Fruit fly (Drosophila melanogaster) whole organism, prepupa: Measurements from ENCODE around the gene Agpat3.

Experiments
- CG10631 ChIP-seq: fragments of 200-800 bp; sonication (Bioruptor generic); optimal IDR thresholded peaks from 2 replicates; lab custom pipeline; 2016; ENCODE audit warnings: missing biosample characterization, missing genetic modification characterization
- CG10669 ChIP-seq: fragments of 200-800 bp; sonication (Bioruptor generic); optimal IDR thresholded peaks from 3 replicates; lab custom pipeline; 2018; ENCODE audit warnings: missing biosample characterization, mild to moderate bottlenecking, missing genetic modification characterization, moderate library complexity
- CG11294 ChIP-seq: fragments of 200-800 bp; sonication (Bioruptor generic); IDR thresholded peaks from 2 replicates; pipeline ENCODE4 v1.3.6; 2022; ENCODE audit warnings: missing biosample characterization, missing genetic modification characterization
- CG11902 ChIP-seq: fragments of 200-800 bp; sonication (Bioruptor generic); optimal IDR thresholded peaks from 3 replicates; lab custom pipeline; 2016; ENCODE audit warnings: missing biosample characterization, missing genetic modification characterization
- CG15336 ChIP-seq: fragments of 200-800 bp; sonication (Bioruptor generic); IDR thresholded peaks from 2 replicates; pipeline ENCODE4 v1.3.6; 2022; ENCODE audit warnings: missing biosample characterization, missing genetic modification characterization
- CG1621 ChIP-seq: fragments of 200-800 bp; sonication (Bioruptor generic); optimal IDR thresholded peaks from 3 replicates; lab custom pipeline; 2018; ENCODE audit warnings: missing biosample characterization, mild to moderate bottlenecking, missing genetic modification characterization
- CG16779 ChIP-seq: fragments of 200-800 bp; sonication (Bioruptor generic); optimal IDR thresholded peaks from 3 replicates; lab custom pipeline; 2017; ENCODE audit warnings: missing biosample characterization, mild to moderate bottlenecking, missing genetic modification characterization
- CG3032 ChIP-seq: fragments of 200-800 bp; optimal IDR thresholded peaks from 2 replicates; lab custom pipeline; 2019; ENCODE audit warnings: missing biosample characterization, mild to moderate bottlenecking, missing genetic modification characterization, moderate library complexity
- CG31627 ChIP-seq: fragments of 200-800 bp; sonication (Bioruptor generic); optimal IDR thresholded peaks from 3 replicates; lab custom pipeline; 2016; ENCODE audit warnings: missing biosample characterization, missing genetic modification characterization
- CG32006 ChIP-seq: fragments of 200-800 bp; sonication (Bioruptor generic); optimal IDR thresholded peaks from 3 replicates; lab custom pipeline; 2017; ENCODE audit warnings: missing biosample characterization, mild to moderate bottlenecking, missing genetic modification characterization
- CG34406 ChIP-seq: fragments of 200-800 bp; sonication (Bioruptor generic); optimal IDR thresholded peaks from 3 replicates; lab custom pipeline; 2016; ENCODE audit warnings: missing biosample characterization, missing genetic modification characterization
- CG3919 ChIP-seq: fragments of 200-800 bp; sonication (Bioruptor generic); optimal IDR thresholded peaks from 3 replicates; lab custom pipeline; 2016; ENCODE audit warnings: missing biosample characterization, missing genetic modification characterization
- CG4318 ChIP-seq: fragments of 200-800 bp; sonication (Bioruptor generic); optimal IDR thresholded peaks from 3 replicates; lab custom pipeline; 2017; ENCODE audit warnings: missing biosample characterization, mild to moderate bottlenecking, missing genetic modification characterization
- CG6163 ChIP-seq: fragments of 200-800 bp; sonication (Bioruptor generic); IDR thresholded peaks from 3 replicates; pipeline ENCODE4 v1.3.6; 2022; ENCODE audit warnings: missing biosample characterization, missing genetic modification characterization
- CG6276 ChIP-seq: fragments of 200-800 bp; sonication (Bioruptor generic); optimal IDR thresholded peaks from 2 replicates; lab custom pipeline; 2017; ENCODE audit warnings: missing biosample characterization, mild to moderate bottlenecking, missing genetic modification characterization
- CG6854 ChIP-seq: fragments of 200-800 bp; sonication (Bioruptor generic); optimal IDR thresholded peaks from 2 replicates; lab custom pipeline; 2017; ENCODE audit warnings: missing biosample characterization, mild to moderate bottlenecking, missing genetic modification characterization
- CG7368 ChIP-seq: fragments of 200-800 bp; sonication (Bioruptor generic); optimal IDR thresholded peaks from 3 replicates; lab custom pipeline; 2016; ENCODE audit warnings: missing biosample characterization, missing genetic modification characterization
- CG8119 ChIP-seq: fragments of 200-800 bp; sonication (Bioruptor generic); IDR thresholded peaks from 3 replicates; pipeline ENCODE4 v1.3.6; 2022; ENCODE audit warnings: missing biosample characterization, missing genetic modification characterization
- CG8632 ChIP-seq: fragments of 200-800 bp; sonication (Bioruptor generic); optimal IDR thresholded peaks from 3 replicates; lab custom pipeline; 2016; ENCODE audit warnings: missing biosample characterization, missing genetic modification characterization
- CG9139 ChIP-seq: fragments of 200-800 bp; sonication (Bioruptor generic); optimal IDR thresholded peaks from 3 replicates; lab custom pipeline; 2017; ENCODE audit warnings: missing biosample characterization, mild to moderate bottlenecking, missing genetic modification characterization
- Eip75B ChIP-seq: fragments of 200-800 bp; sonication (Bioruptor generic); optimal IDR thresholded peaks from 3 replicates; lab custom pipeline; 2016; ENCODE audit warnings: missing biosample characterization, missing genetic modification characterization
- Eip78C ChIP-seq: fragments of 200-800 bp; sonication (Bioruptor generic); peaks from one replicate; lab custom pipeline; 2016; ENCODE audit warnings: missing biosample characterization, missing genetic modification characterization
- Eip93F ChIP-seq: fragments of 200-800 bp; sonication (Bioruptor generic); optimal IDR thresholded peaks from 2 replicates; lab custom pipeline; 2016; ENCODE audit warnings: missing biosample characterization, mild to moderate bottlenecking, missing genetic modification characterization
- Ets21C ChIP-seq: fragments of 200-800 bp; sonication (Bioruptor generic); optimal IDR thresholded peaks from 3 replicates; lab custom pipeline; 2016; ENCODE audit warnings: missing biosample characterization, missing genetic modification characterization
- Hr38 ChIP-seq: sonication (Bioruptor generic); optimal IDR thresholded peaks from 2 replicates; lab custom pipeline; 2016; ENCODE audit warnings: missing biosample characterization, missing genetic modification characterization
- Hr39 ChIP-seq: fragments of 200-800 bp; sonication (Bioruptor generic); optimal IDR thresholded peaks from 2 replicates; lab custom pipeline; 2016; ENCODE audit warnings: missing biosample characterization, missing genetic modification characterization
- Hr4 ChIP-seq: fragments of 200-800 bp; sonication (Bioruptor generic); optimal IDR thresholded peaks from 3 replicates; lab custom pipeline; 2016; ENCODE audit warnings: missing biosample characterization, missing genetic modification characterization
- Lpt ChIP-seq: fragments of 200-800 bp; sonication (Bioruptor generic); optimal IDR thresholded peaks from 3 replicates; lab custom pipeline; 2016; ENCODE audit warnings: missing biosample characterization, missing genetic modification characterization
- Met ChIP-seq: fragments of 200-800 bp; sonication (Bioruptor generic); optimal IDR thresholded peaks from 3 replicates; lab custom pipeline; 2016; ENCODE audit warnings: missing biosample characterization, missing genetic modification characterization
- OdsH ChIP-seq: fragments of 200-800 bp; sonication (Bioruptor generic); optimal IDR thresholded peaks from 3 replicates; lab custom pipeline; 2016; ENCODE audit warnings: missing biosample characterization, missing genetic modification characterization
- Smox ChIP-seq: fragments of 200-800 bp; sonication (Bioruptor generic); optimal IDR thresholded peaks from 3 replicates; lab custom pipeline; 2016; ENCODE audit warnings: missing biosample characterization, missing genetic modification characterization
- Sox14 ChIP-seq: fragments of 200-800 bp; sonication (Bioruptor generic); optimal IDR thresholded peaks from 3 replicates; lab custom pipeline; 2016; ENCODE audit warnings: missing biosample characterization, missing genetic modification characterization
- Sox15 ChIP-seq: fragments of 200-800 bp; sonication (Bioruptor generic); optimal IDR thresholded peaks from 3 replicates; lab custom pipeline; 2016; ENCODE audit warnings: missing biosample characterization, missing genetic modification characterization
- achi ChIP-seq: fragments of 200-800 bp; sonication (Bioruptor generic); optimal IDR thresholded peaks from 3 replicates; lab custom pipeline; 2016; ENCODE audit warnings: missing biosample characterization, missing genetic modification characterization
- acj6 ChIP-seq: fragments of 200-800 bp; sonication (Bioruptor generic); optimal IDR thresholded peaks from 3 replicates; lab custom pipeline; 2016; ENCODE audit warnings: missing biosample characterization, missing genetic modification characterization
- dsx ChIP-seq: fragments of 200-800 bp; optimal IDR thresholded peaks from 3 replicates; lab custom pipeline; 2019; ENCODE audit warnings: missing biosample characterization, mild to moderate bottlenecking, missing genetic modification characterization, moderate library complexity; ENCODE audit not compliant: poor library complexity, severe bottlenecking
- eg ChIP-seq: fragments of 200-800 bp; sonication (Bioruptor generic); IDR thresholded peaks from 3 replicates; pipeline ENCODE4 v1.3.6; 2022; ENCODE audit warnings: missing biosample characterization, missing genetic modification characterization
- esn ChIP-seq: fragments of 200-800 bp; sonication (Bioruptor generic); optimal IDR thresholded peaks from 2 replicates; lab custom pipeline; 2016; ENCODE audit warnings: missing biosample characterization, mild to moderate bottlenecking, missing genetic modification characterization, moderate library complexity
- fd59A ChIP-seq: fragments of 200-800 bp; sonication (Bioruptor generic); optimal IDR thresholded peaks from 2 replicates; lab custom pipeline; 2017; ENCODE audit warnings: missing biosample characterization, mild to moderate bottlenecking, missing genetic modification characterization, missing genetic modification reagents
- spab ChIP-seq: fragments of 200-800 bp; sonication (Bioruptor generic); optimal IDR thresholded peaks from 2 replicates; lab custom pipeline; 2017; ENCODE audit warnings: missing biosample characterization, mild to moderate bottlenecking, missing genetic modification characterization, missing genetic modification reagents
- ss ChIP-seq, 2 experiments: fragments of 200-800 bp; sonication (Bioruptor generic); optimal IDR thresholded peaks; 2 replicates in 1 of 2; 3 replicates in 1 of 2; lab custom pipeline; 2017 to 2018; ENCODE audit warnings: mild to moderate bottlenecking in 2 of 2, missing biosample characterization in 2 of 2, missing genetic modification characterization in 2 of 2, moderate library complexity in 1 of 2
- svp ChIP-seq: fragments of 200-800 bp; sonication (Bioruptor generic); peaks from one replicate; lab custom pipeline; 2016; ENCODE audit warnings: missing biosample characterization, missing genetic modification characterization

Agpat3 gene

DNA sequence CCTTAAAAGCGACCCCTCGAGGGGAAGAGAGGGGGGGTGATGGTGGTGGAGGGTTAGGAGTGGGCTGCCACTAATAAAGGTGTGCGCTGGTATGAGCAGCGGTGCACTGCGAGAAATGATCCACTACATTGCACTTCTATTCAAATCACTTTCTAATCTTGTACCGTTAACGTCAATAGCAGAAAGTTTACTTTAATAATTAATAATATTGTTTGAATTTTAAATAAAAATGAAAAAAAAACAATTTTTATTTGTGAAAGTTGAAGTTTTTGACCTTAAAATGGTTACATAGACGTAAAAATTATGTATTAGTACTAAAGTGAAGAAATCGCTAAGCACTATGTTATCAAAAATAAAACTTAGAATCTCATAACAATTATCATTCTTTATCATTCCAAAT lies 7.1 kb upstream of the Agpat3 start:
- TF ChIP-seq CG31627 (GFP tag; lab: Kevin White, UChicago) (no peak), Hr38 (GFP tag; lab: Kevin White, UChicago) (no peak), CG6163 (GFP tag; lab: Robert Waterston, UW) (0 out of 3 replicates have a peak, but pooled peaks have one; percentile 20), Lpt (GFP tag; lab: Kevin White, UChicago) (no peak), CG6276 (GFP tag; lab: Kevin White, UChicago) (peak; percentile 7), Eip78C (peak; percentile 30), Eip93F (GFP tag; lab: Kevin White, UChicago) (no peak), svp (GFP tag; lab: Kevin White, UChicago) (peak; percentile 18), CG8119 (0 out of 3 replicates have a peak, but pooled peaks have one; percentile 14), CG8632 (no peak), Smox (no peak), fd59A (GFP tag; lab: Kevin White, UChicago) (no peak), eg (GFP tag; lab: Robert Waterston, UW) (peak; percentile 23; the same call in 1 of the 3 replicates), CG32006 (GFP tag; lab: Kevin White, UChicago) (peak; percentile 37), achi (GFP tag; lab: Kevin White, UChicago) (no peak), Sox15 (GFP tag; lab: Kevin White, UChicago) (no peak)

DNA sequence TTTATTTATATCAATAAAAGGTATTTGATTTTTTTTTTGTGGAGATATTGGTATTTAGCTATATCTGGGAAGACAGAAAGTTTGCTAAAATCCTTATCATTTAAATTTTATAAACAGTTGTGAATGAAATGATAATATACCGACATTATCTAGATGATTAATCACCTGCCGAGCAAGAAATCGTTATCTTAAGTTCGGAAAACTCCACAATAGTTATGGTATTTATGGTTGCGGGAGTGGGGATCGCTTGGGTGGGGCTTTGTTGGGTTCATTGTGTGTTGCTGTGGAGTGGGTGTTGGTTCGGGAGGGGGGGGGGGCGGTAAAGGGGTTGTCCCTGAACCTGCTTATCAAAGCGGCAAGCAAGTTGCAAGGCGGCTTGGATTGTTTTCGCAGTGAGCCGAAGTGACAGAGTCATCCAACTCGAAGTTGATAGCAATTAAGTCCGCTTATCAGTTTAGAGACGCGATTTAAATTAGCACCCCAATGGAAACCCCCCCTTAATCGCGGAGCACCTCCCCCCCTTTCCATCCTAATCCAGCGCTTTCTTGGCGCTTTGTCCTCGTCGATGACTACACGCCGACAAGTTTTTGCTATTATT lies 6.5 kb upstream of the Agpat3 start:
- TF ChIP-seq CG16779 (tag; lab: Kevin White, UChicago) (no peak), CG11294 (GFP tag; lab: Robert Waterston, UW) (no peak), CG15336 (no peak), Eip93F (GFP tag; lab: Kevin White, UChicago) (no peak), CG31627 (GFP tag; lab: Kevin White, UChicago) (no peak), Hr38 (GFP tag; lab: Kevin White, UChicago) (no peak), Ets21C (GFP tag; lab: Kevin White, UChicago) (no peak), fd59A (GFP tag; lab: Kevin White, UChicago) (no peak)

DNA sequence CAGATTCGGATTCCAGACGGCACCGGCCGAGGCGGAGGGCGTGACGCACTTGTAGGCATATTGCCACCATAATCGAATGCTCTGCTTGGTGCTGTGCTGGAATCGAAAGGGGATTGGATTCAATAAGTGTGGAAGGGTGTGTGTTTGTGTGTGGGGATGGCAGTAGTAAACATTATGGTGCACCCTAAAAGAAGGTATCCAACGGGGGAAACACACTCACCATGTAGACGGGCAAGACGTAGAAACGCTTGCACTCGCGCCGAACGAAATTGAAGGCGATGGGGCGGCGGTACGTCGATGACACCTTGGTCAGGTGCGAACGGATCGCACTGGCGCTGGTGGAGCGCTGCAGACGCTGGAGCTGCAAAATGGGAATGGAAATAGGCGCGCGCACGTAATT lies 5.5 kb upstream of the Agpat3 start:
- no peak for TF ChIP-seq esn

DNA sequence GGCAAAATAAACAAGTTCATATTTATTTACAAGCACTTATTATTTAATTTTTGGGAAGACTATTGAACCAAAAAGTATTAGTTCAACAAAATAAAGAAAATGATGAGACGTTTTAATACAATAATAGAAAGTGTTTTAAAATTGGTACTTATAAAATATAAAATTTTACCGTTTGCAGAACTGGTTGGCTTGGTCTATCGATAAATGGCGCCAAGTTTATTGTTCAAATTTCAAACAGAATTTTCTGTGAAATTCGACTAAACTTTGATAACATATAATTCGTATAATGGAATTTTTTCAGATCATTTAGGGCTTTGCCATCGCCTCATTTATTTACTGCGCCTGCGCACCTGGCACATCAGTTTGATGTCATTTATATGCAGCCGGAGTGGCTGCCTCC lies 5.0 kb upstream of the Agpat3 start:
- no peak for TF ChIP-seq dsx (GFP tag; lab: Kevin White, UChicago)
- TF ChIP-seq CG15336, result no peak
- TF ChIP-seq CG11902, result no peak
- TF ChIP-seq Eip78C, result peak; percentile 37
- no peak for TF ChIP-seq CG3032
- TF ChIP-seq CG3919, result no peak
- no peak for TF ChIP-seq CG31627 (GFP tag; lab: Kevin White, UChicago)
- TF ChIP-seq Met, result no peak
- no peak for TF ChIP-seq CG1621
- TF ChIP-seq svp (GFP tag; lab: Kevin White, UChicago), result peak; percentile 33
- TF ChIP-seq, all 60 proteins: peak for 2

DNA sequence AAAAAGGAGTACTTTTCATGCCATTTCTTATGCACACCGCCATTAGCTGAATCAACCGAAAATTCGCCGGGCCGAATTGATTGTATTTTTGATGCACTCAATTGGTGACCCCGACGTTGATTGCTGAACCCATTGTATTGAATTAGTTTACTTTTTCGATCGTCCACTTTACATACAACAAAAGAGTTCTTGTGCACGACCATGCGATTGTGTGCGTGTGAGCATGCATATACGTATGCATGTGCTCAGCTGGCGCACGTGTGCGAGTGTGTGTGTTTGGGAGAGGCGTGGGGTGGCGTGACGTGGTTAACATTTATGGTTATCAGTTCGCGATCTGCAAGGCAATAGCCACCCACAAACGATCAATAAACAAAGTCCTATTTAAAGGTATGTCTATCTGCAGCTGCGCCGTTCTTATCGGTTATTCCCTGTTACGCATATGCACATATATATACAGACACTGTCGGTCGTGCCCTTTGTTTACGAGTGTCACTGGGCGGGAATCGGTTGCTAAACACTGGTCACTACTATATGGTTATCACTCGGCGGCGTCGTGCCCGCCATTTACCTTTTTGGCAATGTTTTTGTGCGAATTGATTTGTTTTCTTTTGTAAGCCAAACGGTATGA lies 391 bp downstream of the Agpat3 start:
- no peak for TF ChIP-seq Eip75B
- TF ChIP-seq CG7368, result no peak
- no peak for TF ChIP-seq acj6 (GFP tag; lab: Kevin White, UChicago)
- no peak for TF ChIP-seq esn
- TF ChIP-seq CG8632, result peak; percentile 11
- no peak for TF ChIP-seq CG32006 (GFP tag; lab: Kevin White, UChicago)
- TF ChIP-seq ss (GFP tag; optimal IDR thresholded peaks at IDR 0.05; lab: Kevin White, UChicago), result peak; percentile 83
- TF ChIP-seq CG10631 (GFP tag; lab: Kevin White, UChicago), result no peak
- TF ChIP-seq dsx (GFP tag; lab: Kevin White, UChicago), result peak; percentile 15
- TF ChIP-seq CG34406 (GFP tag; lab: Kevin White, UChicago), result no peak
- TF ChIP-seq CG3919, result no peak
- TF ChIP-seq CG6854 (GFP tag; lab: Kevin White, UChicago), result no peak
- TF ChIP-seq achi (GFP tag; lab: Kevin White, UChicago), result no peak
- no peak for TF ChIP-seq CG4318
- peak; percentile 37 for TF ChIP-seq CG9139 (GFP tag; lab: Kevin White, UChicago)
- TF ChIP-seq eg (GFP tag; lab: Robert Waterston, UW), result no peak
- TF ChIP-seq fd59A (GFP tag; lab: Kevin White, UChicago), result no peak
- no peak for TF ChIP-seq OdsH
- TF ChIP-seq Sox14, result peak; percentile 32
- TF ChIP-seq CG16779 (tag; lab: Kevin White, UChicago), result peak; percentile 68
- TF ChIP-seq Lpt (GFP tag; lab: Kevin White, UChicago), result no peak
- TF ChIP-seq spab, result no peak
- TF ChIP-seq Hr4, result no peak
- no peak for TF ChIP-seq Hr39 (GFP tag; lab: Kevin White, UChicago)
- no peak for TF ChIP-seq CG10669
